Fruit fly (Drosophila melanogaster) whole organism, adult: ENCODE data around the gene Ntl.

ENCODE experiments used
- CG33017 ChIP-seq: fragments of 200-800 bp; sonication (Bioruptor generic); optimal IDR thresholded peaks from 2 replicates; lab custom pipeline; 2018; ENCODE audit warnings: missing biosample characterization, mild to moderate bottlenecking, missing genetic modification characterization, moderate library complexity
- cnc ChIP-seq, 2 experiments: fragments of >200 bp; optimal IDR thresholded peaks; 2 replicates each; lab custom pipeline; 2017
- kay ChIP-seq: fragments of 200-800 bp; sonication (Bioruptor generic); peaks from one replicate; lab custom pipeline; 2016; ENCODE audit warnings: missing biosample characterization, missing genetic modification characterization, borderline replicate concordance
- tj ChIP-seq: fragments of 200-800 bp; sonication (Bioruptor generic); optimal IDR thresholded peaks from 3 replicates; lab custom pipeline; 2017; ENCODE audit warnings: missing biosample characterization, mild to moderate bottlenecking, missing genetic modification characterization, moderate library complexity

DNA sequence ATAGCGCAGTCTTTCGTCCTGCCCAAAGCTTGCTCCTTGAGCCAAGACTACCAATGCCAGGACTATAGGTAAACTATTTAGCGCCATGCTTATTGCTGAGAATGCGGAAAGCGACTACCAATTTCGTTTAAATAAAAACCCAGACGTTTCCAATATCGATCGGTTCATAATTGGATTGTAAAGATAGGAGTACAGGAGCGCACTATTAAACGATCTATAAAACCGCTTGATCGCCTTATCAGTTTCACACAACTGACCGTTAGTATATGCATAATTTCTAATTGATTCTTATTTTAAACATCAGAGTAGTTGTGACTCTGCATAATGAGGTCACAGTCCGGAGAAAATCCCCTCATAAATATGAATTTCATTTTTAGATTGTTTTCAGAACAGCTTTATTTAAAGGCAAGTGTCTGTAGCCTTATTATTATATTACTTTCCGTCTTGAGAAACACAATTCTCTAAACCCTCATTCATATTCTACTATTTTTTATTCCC lies 18.0 kb upstream of the Ntl start, which contains the start of the genes CG7025 and CG43235:
- no peak for TF ChIP-seq cnc (optimal IDR thresholded peaks at IDR 0.05; lab: Kevin White, UChicago)
- no peak for TF ChIP-seq CG33017 (tag; lab: Kevin White, UChicago)
- peak; percentile 22 for TF ChIP-seq kay (GFP tag; lab: Kevin White, UChicago)
- TF ChIP-seq tj (GFP tag; lab: Kevin White, UChicago): no peak
